Worm (Caenorhabditis elegans) whole organism, young adult: ENCODE data around the gene F25B4.4.

Experiments used
- B0336.3 ChIP-seq: fragments of 200-800 bp; sonication (Bioruptor generic); IDR thresholded peaks from 2 replicates; pipeline ENCODE4 v1.3.6; 2022; ENCODE audit warnings: missing genetic modification characterization, missing compliant biosample characterization
- C17E4.6 ChIP-seq: fragments of 200-800 bp; sonication (Bioruptor generic); IDR thresholded peaks from 2 replicates; pipeline ENCODE4 v1.3.6; 2022; ENCODE audit warnings: missing genetic modification reagents, missing genetic modification characterization, missing compliant biosample characterization
- F23B12.7 ChIP-seq: sonication (generic microtip); optimal IDR thresholded peaks from 2 replicates; lab custom pipeline; 2017; ENCODE audit warnings: missing genetic modification characterization, mild to moderate bottlenecking, missing compliant biosample characterization, antibody characterized with exemption, moderate library complexity; ENCODE audit not compliant: insufficient read depth
- F33H1.4 ChIP-seq: fragments of 200-800 bp; sonication (Bioruptor generic); IDR thresholded peaks from 2 replicates; pipeline ENCODE4 v1.3.6; 2022; ENCODE audit warnings: missing genetic modification reagents, missing genetic modification characterization, missing compliant biosample characterization
- F55B11.4 ChIP-seq: sonication (generic microtip); optimal IDR thresholded peaks from 2 replicates; lab custom pipeline; 2016; ENCODE audit warnings: missing compliant biosample characterization, missing genetic modification characterization, borderline replicate concordance; ENCODE audit not compliant: insufficient read depth
- F57C9.4 ChIP-seq: sonication (generic microtip); optimal IDR thresholded peaks from 2 replicates; lab custom pipeline; 2017; ENCODE audit warnings: mild to moderate bottlenecking, missing genetic modification characterization, missing compliant biosample characterization
- T07F8.4 ChIP-seq: sonication (generic microtip); optimal IDR thresholded peaks from 2 replicates; lab custom pipeline; 2016; ENCODE audit warnings: mild to moderate bottlenecking, missing genetic modification characterization, moderate library complexity, missing compliant biosample characterization
- Y95B8A.8 ChIP-seq: fragments of 200-800 bp; sonication (Bioruptor generic); IDR thresholded peaks from 2 replicates; pipeline ENCODE4 v1.3.6; 2022; ENCODE audit warnings: missing genetic modification reagents, missing genetic modification characterization, missing compliant biosample characterization
- ZK185.1 ChIP-seq: sonication (generic microtip); optimal IDR thresholded peaks from 2 replicates; lab custom pipeline; 2016; ENCODE audit warnings: mild to moderate bottlenecking, missing genetic modification characterization, missing compliant biosample characterization; ENCODE audit not compliant: poor library complexity, severe bottlenecking
- akir-1 ChIP-seq: fragments of 200-800 bp; sonication (Bioruptor generic); optimal IDR thresholded peaks from 2 replicates; lab custom pipeline; 2018; ENCODE audit warnings: mild to moderate bottlenecking, missing genetic modification characterization, moderate library complexity, missing compliant biosample characterization
- aptf-2 ChIP-seq: fragments of 200-800 bp; sonication (Bioruptor generic); conservative IDR thresholded peaks from 2 replicates; pipeline ENCODE4 v1.3.6; 2022; ENCODE audit warnings: missing genetic modification reagents, missing genetic modification characterization, missing compliant biosample characterization
- atf-7 ChIP-seq: sonication (generic microtip); optimal IDR thresholded peaks from 2 replicates; lab custom pipeline; 2017; ENCODE audit warnings: mild to moderate bottlenecking, missing genetic modification characterization, missing compliant biosample characterization
- athp-1 ChIP-seq: sonication (generic microtip); optimal IDR thresholded peaks from 2 replicates; lab custom pipeline; 2017; ENCODE audit warnings: mild to moderate bottlenecking, missing genetic modification characterization, missing compliant biosample characterization
- attf-5 ChIP-seq: fragments of 200-800 bp; sonication (Bioruptor generic); optimal IDR thresholded peaks from 2 replicates; lab custom pipeline; 2018; ENCODE audit warnings: mild to moderate bottlenecking, missing genetic modification characterization, missing compliant biosample characterization
- bed-1 ChIP-seq: fragments of 200-800 bp; sonication (Bioruptor generic); IDR thresholded peaks from 2 replicates; pipeline ENCODE4 v1.3.6; 2022; ENCODE audit warnings: missing genetic modification reagents, missing genetic modification characterization, missing compliant biosample characterization
- cebp-1 ChIP-seq, 2 experiments: fragments of 200-800 bp in 1 of 2; sonication (Bioruptor generic) in 1 of 2; sonication (generic microtip) in 1 of 2; IDR thresholded peaks in 1 of 2; optimal IDR thresholded peaks in 1 of 2; 2 replicates each; pipeline versions ENCODE4 v1.3.6 to Lab custom; 2017 to 2022; ENCODE audit warnings: missing compliant biosample characterization in 2 of 2, missing genetic modification characterization in 2 of 2, mild to moderate bottlenecking in 1 of 2, missing genetic modification reagents in 1 of 2, moderate library complexity in 1 of 2
- ceh-100 ChIP-seq: fragments of 200-800 bp; sonication (Bioruptor generic); IDR thresholded peaks from 2 replicates; pipeline ENCODE4 v1.3.6; 2022; ENCODE audit warnings: missing genetic modification reagents, missing genetic modification characterization, missing compliant biosample characterization
- ceh-58 ChIP-seq: fragments of 200-800 bp; sonication (Bioruptor generic); IDR thresholded peaks from 2 replicates; pipeline ENCODE4 v1.3.6; 2022; ENCODE audit warnings: missing genetic modification characterization, missing compliant biosample characterization
- dox-1 ChIP-seq: fragments of 200-800 bp; sonication (Bioruptor generic); IDR thresholded peaks from 2 replicates; pipeline ENCODE4 v1.3.6; 2022; ENCODE audit warnings: missing genetic modification reagents, missing genetic modification characterization, missing compliant biosample characterization
- dpff-1 ChIP-seq: sonication (generic microtip); optimal IDR thresholded peaks from 2 replicates; lab custom pipeline; 2017; ENCODE audit warnings: mild to moderate bottlenecking, missing genetic modification characterization, missing compliant biosample characterization
- dpl-1 ChIP-seq: fragments of 150-350 bp; optimal IDR thresholded peaks from 2 replicates; lab custom pipeline; 2014; ENCODE audit warnings: missing biosample characterization, missing genetic modification reagents, missing genetic modification characterization
- efl-1 ChIP-seq: fragments of 150-350 bp; optimal IDR thresholded peaks from 2 replicates; lab custom pipeline; 2014; ENCODE audit warnings: missing biosample characterization, missing genetic modification reagents, missing genetic modification characterization
- egl-18 ChIP-seq: fragments of 200-800 bp; sonication (Bioruptor generic); IDR thresholded peaks from 2 replicates; pipeline ENCODE4 v1.3.6; 2022; ENCODE audit warnings: missing genetic modification reagents, missing genetic modification characterization, missing compliant biosample characterization
- him-1 ChIP-seq: sonication (generic microtip); optimal IDR thresholded peaks from 2 replicates; lab custom pipeline; 2016; ENCODE audit warnings: missing genotype, missing genetic modification reagents, missing genetic modification characterization, missing compliant biosample characterization
- hmg-1.2 ChIP-seq: fragments of 200-800 bp; sonication (Bioruptor generic); IDR thresholded peaks from 2 replicates; pipeline ENCODE4 v1.3.6; 2022; ENCODE audit warnings: missing genetic modification reagents, missing genetic modification characterization, missing compliant biosample characterization
- hrde-1 ChIP-seq: sonication (generic microtip); optimal IDR thresholded peaks from 2 replicates; lab custom pipeline; 2016; ENCODE audit warnings: missing genetic modification characterization, mild to moderate bottlenecking, missing compliant biosample characterization, moderate library complexity, missing genotype, missing genetic modification reagents, borderline replicate concordance
- let-526 ChIP-seq: fragments of 200-800 bp; sonication (Bioruptor generic); IDR thresholded peaks from 2 replicates; pipeline ENCODE4 v1.3.6; 2022; ENCODE audit warnings: missing genetic modification reagents, missing genetic modification characterization, missing compliant biosample characterization
- lin-40 ChIP-seq: sonication (generic microtip); optimal IDR thresholded peaks from 2 replicates; lab custom pipeline; 2016; ENCODE audit warnings: missing genetic modification characterization, mild to moderate bottlenecking, missing compliant biosample characterization, missing genotype, missing genetic modification reagents
- lsl-1 ChIP-seq: fragments of 200-800 bp; sonication (Bioruptor generic); optimal IDR thresholded peaks from 2 replicates; lab custom pipeline; 2018; ENCODE audit warnings: mild to moderate bottlenecking, missing genetic modification characterization, moderate library complexity, missing compliant biosample characterization
- lsy-27 ChIP-seq: sonication (generic microtip); optimal IDR thresholded peaks from 2 replicates; lab custom pipeline; 2017; ENCODE audit warnings: missing genetic modification characterization, mild to moderate bottlenecking, missing compliant biosample characterization, antibody characterized with exemption, missing genotype, borderline replicate concordance; ENCODE audit not compliant: insufficient read depth
- madf-6 ChIP-seq: fragments of 200-800 bp; sonication (Bioruptor generic); IDR thresholded peaks from 2 replicates; pipeline ENCODE4 v1.3.6; 2022; ENCODE audit warnings: missing genetic modification reagents, missing genetic modification characterization, missing compliant biosample characterization
- madf-8 ChIP-seq: fragments of 200-800 bp; sonication (Bioruptor generic); conservative IDR thresholded peaks from 2 replicates; pipeline ENCODE4 v1.3.6; 2022; ENCODE audit warnings: missing genetic modification reagents, missing genetic modification characterization, missing compliant biosample characterization
- mxl-1 ChIP-seq: sonication (generic microtip); optimal IDR thresholded peaks from 2 replicates; lab custom pipeline; 2016; ENCODE audit warnings: missing genetic modification characterization, missing compliant biosample characterization
- nfya-1 ChIP-seq: sonication (generic microtip); optimal IDR thresholded peaks from 2 replicates; lab custom pipeline; 2017; ENCODE audit warnings: antibody characterized with exemption, missing compliant biosample characterization, missing genetic modification characterization, borderline replicate concordance; ENCODE audit not compliant: insufficient read depth
- nfya-2 ChIP-seq: fragments of 200-800 bp; sonication (Bioruptor generic); IDR thresholded peaks from 2 replicates; pipeline ENCODE4 v1.3.6; 2022; ENCODE audit warnings: missing genetic modification reagents, missing genetic modification characterization, missing compliant biosample characterization
- nhr-120 ChIP-seq: fragments of 200-800 bp; sonication (Bioruptor generic); IDR thresholded peaks from 2 replicates; pipeline ENCODE4 v1.3.6; 2022; ENCODE audit warnings: missing genetic modification characterization, missing compliant biosample characterization
- pbrm-1 ChIP-seq: fragments of 200-800 bp; sonication (Bioruptor generic); IDR thresholded peaks from 2 replicates; pipeline ENCODE4 v1.3.6; 2022; ENCODE audit warnings: missing genetic modification reagents, missing genetic modification characterization, missing compliant biosample characterization
- snpc-1.3 ChIP-seq: sonication (generic microtip); optimal IDR thresholded peaks from 2 replicates; lab custom pipeline; 2017; ENCODE audit warnings: missing genetic modification characterization, mild to moderate bottlenecking, missing compliant biosample characterization, antibody characterized with exemption, moderate library complexity, missing genotype, missing genetic modification reagents; ENCODE audit not compliant: insufficient read depth
- snpc-4 ChIP-seq, 5 experiments: fragments of 150-350 bp in 1 of 5; sonication (generic microtip) in 4 of 5; optimal IDR thresholded peaks; 2 replicates each; lab custom pipeline; 2014 to 2018; ENCODE audit warnings: missing genetic modification characterization in 5 of 5, missing biosample characterization in 3 of 5, antibody characterized with exemption in 2 of 5, mild to moderate bottlenecking in 2 of 5, missing compliant biosample characterization in 2 of 5, missing genotype in 2 of 5, moderate library complexity in 2 of 5, missing genetic modification reagents in 1 of 5
- tbx-9 ChIP-seq: sonication (generic microtip); optimal IDR thresholded peaks from 2 replicates; lab custom pipeline; 2016; ENCODE audit warnings: borderline replicate concordance, missing genetic modification characterization, inconsistent platforms, missing compliant biosample characterization
- unc-130 ChIP-seq: sonication (generic microtip); optimal IDR thresholded peaks from 2 replicates; lab custom pipeline; 2016; ENCODE audit warnings: missing genetic modification reagents, missing genetic modification characterization, missing compliant biosample characterization
- ztf-25 ChIP-seq: fragments of 200-800 bp; sonication (Bioruptor generic); IDR thresholded peaks from 2 replicates; pipeline ENCODE4 v1.3.6; 2022; ENCODE audit warnings: missing genetic modification reagents, missing genetic modification characterization, missing compliant biosample characterization
- ztf-28 ChIP-seq: fragments of 200-800 bp; sonication (Bioruptor generic); IDR thresholded peaks from 2 replicates; pipeline ENCODE4 v1.3.6; 2022; ENCODE audit warnings: missing genetic modification reagents, missing genetic modification characterization, missing compliant biosample characterization

The F25B4.4 gene

ce11 chrV:5717237-5717935, 32.7 kb downstream of the F25B4.4 start, which contains the start of gene rga-3 (continued):
- TF ChIP-seq atf-7 (no peak), ZK185.1 (tag; lab: Kevin White, UChicago) (peak; percentile 27), ztf-25 (0 out of 2 replicates have a peak, but pooled peaks have one; percentile 34), attf-5 (GFP tag; lab: Kevin White, UChicago) (no peak), cebp-1 (GFP tag; IDR thresholded peaks at IDR 0.05; lab: Robert Waterston, UW) (no peak), cebp-1 (tag; optimal IDR thresholded peaks at IDR 0.05; lab: Kevin White, UChicago) (peak; percentile 8), madf-6 (GFP tag; lab: Robert Waterston, UW) (peak; percentile 99), athp-1 (tag; lab: Kevin White, UChicago) (peak; percentile 77), dpff-1 (tag; lab: Kevin White, UChicago) (no peak), dpl-1 (peak; percentile 95), Y95B8A.8 (GFP tag; lab: Robert Waterston, UW) (peak; percentile 86), aptf-2 (GFP tag; lab: Robert Waterston, UW) (no peak), snpc-1.3 (tag; lab: Kevin White, UChicago) (peak; percentile 93), C17E4.6 (GFP tag; lab: Robert Waterston, UW) (peak; percentile 79), nhr-120 (GFP tag; lab: Robert Waterston, UW) (no peak), ceh-100 (GFP tag; lab: Robert Waterston, UW) (peak; percentile 55; the same call in 1 of the 2 replicates), egl-18 (no peak), snpc-4 (GFP tag; optimal IDR thresholded peaks at IDR 0.05; lab: Kevin White, UChicago) (peak; percentile 62), snpc-4 (tag; optimal IDR thresholded peaks at IDR 0.05; lab: Kevin White, UChicago) (peak in 3 of 4 experiments; percentile 49 to 68 (median 64))

ce11 chrV:5722093-5722492, 37.4 kb downstream of the F25B4.4 start:
- TF ChIP-seq akir-1 (no peak), him-1 (tag; lab: Kevin White, UChicago) (peak; percentile 54), aptf-2 (GFP tag; lab: Robert Waterston, UW) (no peak), hmg-1.2 (GFP tag; lab: Robert Waterston, UW) (0 out of 2 replicates have a peak, but pooled peaks have one; percentile 18), ceh-58 (0 out of 2 replicates have a peak, but pooled peaks have one; percentile 19), lsy-27 (no peak), mxl-1 (tag; lab: Kevin White, UChicago) (no peak), ztf-28 (GFP tag; lab: Robert Waterston, UW) (no peak), let-526 (GFP tag; lab: Robert Waterston, UW) (no peak), unc-130 (GFP tag; lab: Kevin White, UChicago) (no peak), tbx-9 (tag; lab: Kevin White, UChicago) (no peak), F55B11.4 (no peak), atf-7 (no peak), dox-1 (GFP tag; lab: Robert Waterston, UW) (no peak), T07F8.4 (no peak), madf-8 (GFP tag; lab: Robert Waterston, UW) (no peak), B0336.3 (GFP tag; lab: Robert Waterston, UW) (peak; percentile 29; the same call in 1 of the 2 replicates), bed-1 (no peak), hrde-1 (tag; lab: Kevin White, UChicago) (peak; percentile 37), nfya-2 (GFP tag; lab: Robert Waterston, UW) (no peak), madf-6 (GFP tag; lab: Robert Waterston, UW) (peak; percentile 65; the same call in 1 of the 2 replicates), F23B12.7 (tag; lab: Kevin White, UChicago) (no peak), F57C9.4 (tag; lab: Kevin White, UChicago) (no peak), lin-40 (tag; lab: Kevin White, UChicago) (no peak), lsl-1 (GFP tag; lab: Kevin White, UChicago) (peak; percentile 53), pbrm-1 (GFP tag; lab: Robert Waterston, UW) (0 out of 2 replicates have a peak, but pooled peaks have one; percentile 18), efl-1 (GFP tag; lab: Kevin White, UChicago) (peak; percentile 34), F33H1.4 (peak; percentile 33; the same call in 1 of the 2 replicates), nfya-1 (no peak), attf-5 (GFP tag; lab: Kevin White, UChicago) (no peak)
